Worm (Caenorhabditis elegans) whole organism, L1 larva: Measurements from ENCODE around the gene che-7.

Experiments
- C16A3.4 ChIP-seq: fragments of 150-350 bp; optimal IDR thresholded peaks from 2 replicates; lab custom pipeline; 2014; ENCODE audit warnings: missing biosample characterization, missing genetic modification characterization
- C34B4.2 ChIP-seq: sonication (generic microtip); optimal IDR thresholded peaks from 2 replicates; lab custom pipeline; 2017; ENCODE audit warnings: mild to moderate bottlenecking, missing genetic modification characterization, missing compliant biosample characterization
- aha-1 ChIP-seq: fragments of 150-350 bp; optimal IDR thresholded peaks from 2 replicates; lab custom pipeline; 2014; ENCODE audit warnings: missing biosample characterization, missing genetic modification characterization
- aly-2 ChIP-seq: fragments of 150-350 bp; optimal IDR thresholded peaks from 2 replicates; lab custom pipeline; 2014; ENCODE audit warnings: missing biosample characterization, missing genetic modification characterization
- blmp-1 ChIP-seq: fragments of 150-350 bp; optimal IDR thresholded peaks from 2 replicates; lab custom pipeline; 2014; ENCODE audit warnings: missing biosample characterization, missing genetic modification characterization
- ceh-63 ChIP-seq: fragments of 200-800 bp; sonication (Bioruptor generic); optimal IDR thresholded peaks from 2 replicates; lab custom pipeline; 2018; ENCODE audit warnings: mild to moderate bottlenecking, missing genetic modification characterization, missing compliant biosample characterization
- ceh-8 ChIP-seq: fragments of 200-800 bp; sonication (Bioruptor generic); optimal IDR thresholded peaks from 2 replicates; lab custom pipeline; 2018; ENCODE audit warnings: mild to moderate bottlenecking, missing genetic modification characterization, moderate library complexity, missing compliant biosample characterization
- ceh-82 ChIP-seq, 3 experiments: fragments of 150-350 bp in 1 of 3; sonication (generic microtip) in 2 of 3; optimal IDR thresholded peaks; 2 replicates each; lab custom pipeline; 2014 to 2017; ENCODE audit warnings: missing biosample characterization in 3 of 3, missing genetic modification characterization in 3 of 3
- ceh-90 ChIP-seq: sonication (generic microtip); optimal IDR thresholded peaks from 2 replicates; lab custom pipeline; 2016; ENCODE audit warnings: missing genetic modification characterization, missing compliant biosample characterization
- dpl-1 ChIP-seq, 3 experiments: fragments of 150-350 bp in 2 of 3; sonication (generic microtip) in 1 of 3; optimal IDR thresholded peaks; 2 replicates each; lab custom pipeline; 2014 to 2017; ENCODE audit warnings: missing biosample characterization in 3 of 3, missing genetic modification characterization in 3 of 3, missing genetic modification reagents in 3 of 3
- dsc-1 ChIP-seq: sonication (generic microtip); optimal IDR thresholded peaks from 2 replicates; lab custom pipeline; 2016; ENCODE audit warnings: mild to moderate bottlenecking, missing genetic modification characterization, missing compliant biosample characterization
- efl-1 ChIP-seq, 4 experiments: fragments of 150-350 bp; optimal IDR thresholded peaks in 3 of 4; peaks in 1 of 4; 1 replicate in 1 of 4; 2 replicates in 3 of 4; lab custom pipeline; 2014; ENCODE audit warnings: missing biosample characterization in 2 of 4, missing genetic modification characterization in 2 of 4, missing genetic modification reagents in 2 of 4
- efl-3 ChIP-seq: fragments of 200-800 bp; sonication (Bioruptor generic); optimal IDR thresholded peaks from 2 replicates; lab custom pipeline; 2018; ENCODE audit warnings: mild to moderate bottlenecking, missing genetic modification characterization, missing compliant biosample characterization
- egl-13 ChIP-seq: sonication (generic microtip); optimal IDR thresholded peaks from 2 replicates; lab custom pipeline; 2016; ENCODE audit warnings: missing genotype, missing genetic modification reagents, missing genetic modification characterization, missing compliant biosample characterization
- egl-27 ChIP-seq, 2 experiments: fragments of 150-350 bp in 1 of 2; sonication (generic microtip); optimal IDR thresholded peaks; 3 replicates each; lab custom pipeline; 2017 to 2018; ENCODE audit warnings: missing biosample characterization in 2 of 2, missing genetic modification characterization in 2 of 2, missing genetic modification reagents in 2 of 2
- elt-2 ChIP-seq: sonication (generic microtip); optimal IDR thresholded peaks from 2 replicates; lab custom pipeline; 2016; ENCODE audit warnings: missing genetic modification characterization, mild to moderate bottlenecking, inconsistent platforms, missing compliant biosample characterization, missing genetic modification reagents
- elt-3 ChIP-seq, 6 experiments: fragments of 150-350 bp in 1 of 6; sonication (generic microtip); optimal IDR thresholded peaks; 2 replicates each; lab custom pipeline; 2017 to 2018; ENCODE audit warnings: missing biosample characterization in 6 of 6, missing genetic modification characterization in 6 of 6, inconsistent platforms in 1 of 6
- ets-5 ChIP-seq: fragments of 200-800 bp; sonication (Bioruptor generic); IDR thresholded peaks from 2 replicates; pipeline ENCODE4 v1.3.6; 2022; ENCODE audit warnings: missing genetic modification characterization, missing compliant biosample characterization
- fkh-10 ChIP-seq: sonication (generic microtip); optimal IDR thresholded peaks from 2 replicates; lab custom pipeline; 2017; ENCODE audit warnings: missing biosample characterization, missing genetic modification reagents, missing genetic modification characterization
- fkh-8 ChIP-seq: sonication (generic microtip); optimal IDR thresholded peaks from 2 replicates; lab custom pipeline; 2016; ENCODE audit warnings: mild to moderate bottlenecking, missing genetic modification characterization, missing compliant biosample characterization
- grh-1 ChIP-seq: fragments of 200-800 bp; sonication (Bioruptor generic); IDR thresholded peaks from 2 replicates; pipeline ENCODE4 v1.3.6; 2022; ENCODE audit warnings: missing genetic modification reagents, missing genetic modification characterization, missing compliant biosample characterization
- hlh-17 ChIP-seq: fragments of 200-800 bp; sonication (Bioruptor generic); optimal IDR thresholded peaks from 2 replicates; lab custom pipeline; 2018; ENCODE audit warnings: missing genetic modification characterization, mild to moderate bottlenecking, missing compliant biosample characterization, moderate library complexity, borderline replicate concordance
- isw-1 ChIP-seq: fragments of 200-800 bp; sonication (Bioruptor generic); IDR thresholded peaks from 2 replicates; pipeline ENCODE4 v1.3.6; 2022; ENCODE audit warnings: missing genetic modification characterization, missing compliant biosample characterization
- jun-1 ChIP-seq: fragments of 150-350 bp; optimal IDR thresholded peaks from 2 replicates; lab custom pipeline; 2014; ENCODE audit warnings: missing biosample characterization, missing genetic modification reagents, missing genetic modification characterization
- lin-13 ChIP-seq: fragments of 150-350 bp; optimal IDR thresholded peaks from 2 replicates; lab custom pipeline; 2014; ENCODE audit warnings: missing biosample characterization, missing genetic modification reagents, missing genetic modification characterization
- lin-14 ChIP-seq: fragments of 200-800 bp; sonication (Bioruptor generic); optimal IDR thresholded peaks from 2 replicates; lab custom pipeline; 2018; ENCODE audit warnings: mild to moderate bottlenecking, missing genetic modification characterization, moderate library complexity, missing compliant biosample characterization
- lin-39 ChIP-seq: fragments of 150-350 bp; optimal IDR thresholded peaks from 2 replicates; lab custom pipeline; 2014; ENCODE audit warnings: missing biosample characterization, missing genetic modification reagents, missing genetic modification characterization
- lir-3 ChIP-seq: sonication (generic microtip); optimal IDR thresholded peaks from 2 replicates; lab custom pipeline; 2016; ENCODE audit warnings: mild to moderate bottlenecking, missing genetic modification characterization, moderate library complexity, missing compliant biosample characterization; ENCODE audit not compliant: poor library complexity
- mab-9 ChIP-seq: fragments of 200-800 bp; sonication (Bioruptor generic); IDR thresholded peaks from 2 replicates; pipeline ENCODE4 v1.3.6; 2022; ENCODE audit warnings: missing genetic modification reagents, missing genetic modification characterization, missing compliant biosample characterization
- mdl-1 ChIP-seq, 2 experiments: fragments of 150-350 bp; optimal IDR thresholded peaks; 2 replicates each; lab custom pipeline; 2014 to 2017; ENCODE audit warnings: missing biosample characterization in 2 of 2, missing genetic modification characterization in 2 of 2, inconsistent platforms in 1 of 2
- mef-2 ChIP-seq: fragments of 150-350 bp; optimal IDR thresholded peaks from 2 replicates; lab custom pipeline; 2014; ENCODE audit warnings: missing biosample characterization, missing genetic modification characterization
- nhr-11 ChIP-seq: fragments of 150-350 bp; optimal IDR thresholded peaks from 2 replicates; lab custom pipeline; 2014; ENCODE audit warnings: missing biosample characterization, missing genetic modification characterization
- nhr-19 ChIP-seq: fragments of 200-800 bp; sonication (Bioruptor generic); conservative IDR thresholded peaks from 2 replicates; pipeline ENCODE4 v1.3.6; 2022; ENCODE audit warnings: missing genetic modification characterization, missing compliant biosample characterization
- nhr-20 ChIP-seq: sonication (generic microtip); optimal IDR thresholded peaks from 2 replicates; lab custom pipeline; 2016; ENCODE audit warnings: mild to moderate bottlenecking, missing genetic modification characterization, missing compliant biosample characterization
- nhr-237 ChIP-seq: fragments of 150-350 bp; optimal IDR thresholded peaks from 2 replicates; lab custom pipeline; 2014; ENCODE audit warnings: missing biosample characterization, missing genetic modification characterization
- nhr-47 ChIP-seq: sonication (generic microtip); optimal IDR thresholded peaks from 2 replicates; lab custom pipeline; 2016; ENCODE audit warnings: mild to moderate bottlenecking, missing genetic modification characterization, moderate library complexity, missing compliant biosample characterization
- nhr-71 ChIP-seq: sonication (generic microtip); optimal IDR thresholded peaks from 2 replicates; lab custom pipeline; 2016; ENCODE audit warnings: mild to moderate bottlenecking, missing genetic modification characterization, moderate library complexity, missing compliant biosample characterization
- nhr-76 ChIP-seq: sonication (generic microtip); optimal IDR thresholded peaks from 2 replicates; lab custom pipeline; 2017; ENCODE audit warnings: missing biosample characterization, missing genetic modification characterization
- nhr-77 ChIP-seq: fragments of 150-350 bp; optimal IDR thresholded peaks from 2 replicates; lab custom pipeline; 2014; ENCODE audit warnings: missing biosample characterization, missing genetic modification characterization
- nhr-84 ChIP-seq: sonication (generic microtip); optimal IDR thresholded peaks from 2 replicates; lab custom pipeline; 2017; ENCODE audit warnings: missing biosample characterization, missing genetic modification characterization
- pag-3 ChIP-seq: sonication (generic microtip); optimal IDR thresholded peaks from 2 replicates; lab custom pipeline; 2017; ENCODE audit warnings: missing genetic modification characterization, mild to moderate bottlenecking, missing compliant biosample characterization, antibody characterized with exemption, borderline replicate concordance; ENCODE audit not compliant: insufficient read depth
- rnt-1 ChIP-seq: sonication (generic microtip); optimal IDR thresholded peaks from 2 replicates; lab custom pipeline; 2016; ENCODE audit warnings: mild to moderate bottlenecking, missing genetic modification characterization, moderate library complexity, missing compliant biosample characterization
- snpc-4 ChIP-seq: fragments of 150-350 bp; optimal IDR thresholded peaks from 2 replicates; lab custom pipeline; 2014; ENCODE audit warnings: missing biosample characterization, missing genetic modification characterization
- sup-37 ChIP-seq: fragments of 200-800 bp; sonication (Bioruptor generic); optimal IDR thresholded peaks from 2 replicates; lab custom pipeline; 2018; ENCODE audit warnings: mild to moderate bottlenecking, missing genetic modification characterization, missing compliant biosample characterization
- swsn-7 ChIP-seq: sonication (generic microtip); optimal IDR thresholded peaks from 2 replicates; lab custom pipeline; 2016; ENCODE audit warnings: missing genetic modification characterization, missing compliant biosample characterization
- unc-30 ChIP-seq: sonication (generic microtip); optimal IDR thresholded peaks from 2 replicates; lab custom pipeline; 2017; ENCODE audit warnings: missing biosample characterization, missing genetic modification characterization
- vab-15 ChIP-seq: sonication (generic microtip); optimal IDR thresholded peaks from 2 replicates; lab custom pipeline; 2017; ENCODE audit warnings: missing genotype, mild to moderate bottlenecking, missing genetic modification characterization, missing compliant biosample characterization
- zip-4 ChIP-seq: fragments of 200-800 bp; sonication (Bioruptor generic); optimal IDR thresholded peaks from 2 replicates; lab custom pipeline; 2018; ENCODE audit warnings: mild to moderate bottlenecking, missing genetic modification characterization, moderate library complexity, missing compliant biosample characterization

The che-7 gene

DNA sequence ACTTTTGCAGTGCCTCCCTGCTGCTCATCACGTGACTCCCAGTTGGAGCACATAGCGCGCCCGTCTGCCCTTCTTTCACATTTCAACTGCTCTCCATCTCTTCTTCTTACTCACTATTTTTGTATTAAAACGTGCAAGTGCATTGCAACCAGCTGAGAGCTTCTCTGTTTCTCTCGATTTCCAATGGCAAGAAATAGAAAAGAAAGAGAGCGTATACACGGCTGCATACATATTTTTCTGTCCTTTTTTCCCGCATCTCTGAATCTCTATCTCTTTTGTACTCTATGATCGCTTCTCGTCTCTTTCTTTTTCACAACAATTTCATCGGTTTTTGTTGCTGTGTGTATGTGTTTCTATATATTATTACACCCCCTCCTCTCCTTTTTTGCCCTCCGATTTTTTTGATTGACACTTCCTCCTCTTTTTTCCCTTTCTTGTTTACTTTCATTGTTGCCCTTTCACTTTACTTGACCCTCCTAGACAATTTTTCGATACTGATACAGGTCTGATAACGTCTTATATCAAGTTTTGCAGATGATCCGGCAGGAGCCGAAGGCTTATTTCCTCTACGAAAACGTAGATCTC is 32.0 kb upstream of the che-7 start, which contains the start of gene Y97E10AR.1 (continued):
- TF ChIP-seq mef-2 (tag; lab: Kevin White, UChicago) (peak; percentile 70), mab-9 (GFP tag; lab: Robert Waterston, UW) (0 out of 2 replicates have a peak, but pooled peaks have one; percentile 17), efl-3 (GFP tag; lab: Kevin White, UChicago) (no peak), nhr-47 (tag; lab: Kevin White, UChicago) (peak; percentile 86), unc-30 (tag; lab: Kevin White, UChicago) (no peak), hlh-17 (GFP tag; lab: Kevin White, UChicago) (no peak), ceh-63 (no peak), elt-2 (tag; lab: Kevin White, UChicago) (peak; percentile 81), C34B4.2 (tag; lab: Kevin White, UChicago) (no peak), nhr-77 (peak; percentile 77), lin-13 (GFP tag; lab: Kevin White, UChicago) (peak; percentile 50), vab-15 (tag; lab: Kevin White, UChicago) (no peak), efl-1 (optimal IDR thresholded peaks at IDR 0.05; lab: Kevin White, UChicago) (peak; percentile 66 to 68), efl-1 (GFP tag; optimal IDR thresholded peaks at IDR 0.05 in 1 of 2; lab: Kevin White, UChicago) (peak; percentile 50 to 96), dpl-1 (GFP tag; optimal IDR thresholded peaks at IDR 0.05; lab: Kevin White, UChicago) (peak; percentile 43 to 58 (median 49)), ceh-90 (tag; lab: Kevin White, UChicago) (no peak), elt-3 (tag; optimal IDR thresholded peaks at IDR 0.05; lab: Kevin White, UChicago) (peak in 1 of 6 experiments; percentile 7), lin-14 (GFP tag; lab: Kevin White, UChicago) (peak; percentile 98), dsc-1 (tag; lab: Kevin White, UChicago) (peak; percentile 69), zip-4 (GFP tag; lab: Kevin White, UChicago) (peak; percentile 22), pag-3 (tag; lab: Kevin White, UChicago) (peak; percentile 75), C16A3.4 (tag; lab: Kevin White, UChicago) (peak; percentile 73), fkh-8 (peak; percentile 93), nhr-11 (tag; lab: Kevin White, UChicago) (peak; percentile 49), egl-13 (tag; lab: Kevin White, UChicago) (peak; percentile 73), ceh-82 (tag; optimal IDR thresholded peaks at IDR 0.05; lab: Kevin White, UChicago) (peak in 2 of 3 experiments; percentile 17 to 68), snpc-4 (peak; percentile 3), fkh-10 (GFP tag; lab: Kevin White, UChicago) (peak; percentile 57), swsn-7 (peak; percentile 83), mdl-1 (tag; optimal IDR thresholded peaks at IDR 0.05; lab: Kevin White, UChicago) (peak; percentile 17 to 79), ceh-8 (peak; percentile 22), nhr-20 (tag; lab: Kevin White, UChicago) (peak; percentile 76), lin-39 (tag; lab: Kevin White, UChicago) (peak; percentile 51), lir-3 (tag; lab: Kevin White, UChicago) (peak; percentile 70), aha-1 (tag; lab: Kevin White, UChicago) (no peak), blmp-1 (peak; percentile 96), isw-1 (GFP tag; lab: Robert Waterston, UW) (peak; percentile 69), nhr-19 (peak; percentile 74)

DNA sequence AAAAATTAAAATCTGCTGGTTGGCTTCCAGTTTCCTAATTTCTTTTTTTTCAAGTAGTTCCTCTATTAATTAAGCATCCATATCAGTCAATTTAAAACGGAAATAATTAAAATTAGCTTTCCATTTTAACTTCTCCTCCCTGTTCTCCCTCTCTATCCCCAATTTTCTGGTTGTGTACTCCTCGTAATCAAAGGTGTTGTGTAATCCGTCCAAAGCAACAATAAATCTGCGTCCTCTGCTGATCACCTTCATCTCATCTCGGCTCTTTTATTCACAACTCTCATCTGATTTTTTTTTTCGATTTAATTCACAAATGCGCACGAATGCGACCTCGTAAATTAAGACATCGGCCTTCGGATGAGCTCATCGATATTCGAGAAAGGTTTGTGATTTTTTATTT is 26.9 kb upstream of the che-7 start, which contains the start of gene Y97E10AR.2:
Gene Y97E10AR.2, plus strand, starts transcription at position 301 of the 400 bp plus-strand sequence.
- TF ChIP-seq dsc-1 (tag; lab: Kevin White, UChicago): no peak
- no peak for TF ChIP-seq egl-27 (tag; optimal IDR thresholded peaks at IDR 0.05; lab: Kevin White, UChicago)
- no peak for TF ChIP-seq C34B4.2 (tag; lab: Kevin White, UChicago)
- TF ChIP-seq sup-37: no peak
- TF ChIP-seq nhr-84: no peak
- no peak for TF ChIP-seq lin-14 (GFP tag; lab: Kevin White, UChicago)
- no peak for TF ChIP-seq grh-1 (GFP tag; lab: Robert Waterston, UW)
- TF ChIP-seq isw-1 (GFP tag; lab: Robert Waterston, UW): no peak
- TF ChIP-seq rnt-1 (tag; lab: Kevin White, UChicago): no peak
- TF ChIP-seq ets-5: no peak
- no peak for TF ChIP-seq snpc-4
- TF ChIP-seq nhr-76 (tag; lab: Kevin White, UChicago): no peak
- no peak for TF ChIP-seq jun-1
- no peak for TF ChIP-seq aly-2 (tag; lab: Kevin White, UChicago)
- TF ChIP-seq nhr-71 (tag; lab: Kevin White, UChicago): no peak
- TF ChIP-seq lin-39 (tag; lab: Kevin White, UChicago): no peak
- TF ChIP-seq nhr-237 (tag; lab: Kevin White, UChicago): no peak
